Fruit fly (Drosophila melanogaster) whole organism, wandering third instar larva: ENCODE data around the gene Sfp24Bd.

Source experiments
- Abd-B ChIP-seq: fragments of >200 bp; optimal IDR thresholded peaks from 2 replicates; lab custom pipeline; 2017; ENCODE audit warnings: missing biosample characterization, missing genetic modification characterization
- CG9705 ChIP-seq: fragments of 200-800 bp; sonication (Bioruptor generic); optimal IDR thresholded peaks from 2 replicates; lab custom pipeline; 2018; ENCODE audit warnings: missing biosample characterization, mild to moderate bottlenecking, missing genetic modification characterization
- CrebA ChIP-seq: fragments of 200-800 bp; sonication (Bioruptor generic); optimal IDR thresholded peaks from 2 replicates; lab custom pipeline; 2016; ENCODE audit warnings: missing biosample characterization, mild to moderate bottlenecking, missing genetic modification characterization, borderline replicate concordance
- Dfd ChIP-seq: fragments of >200 bp; optimal IDR thresholded peaks from 2 replicates; lab custom pipeline; 2017; ENCODE audit warnings: missing biosample characterization, missing genetic modification characterization
- Dif ChIP-seq: fragments of 200-275, 200-300 bp; sonication (Bioruptor generic); optimal IDR thresholded peaks from 2 replicates; lab custom pipeline; 2018; ENCODE audit warnings: missing biosample characterization, missing genetic modification characterization; ENCODE audit not compliant: partially characterized antibody
- GATAd ChIP-seq: sonication (Bioruptor generic); optimal IDR thresholded peaks from 2 replicates; lab custom pipeline; 2016; ENCODE audit warnings: missing biosample characterization, missing genetic modification characterization
- Hnf4 ChIP-seq: fragments of 200-800 bp; sonication (Bioruptor generic); optimal IDR thresholded peaks from 2 replicates; lab custom pipeline; 2016; ENCODE audit warnings: missing biosample characterization, mild to moderate bottlenecking, missing genetic modification characterization
- Jra ChIP-seq: sonication (Bioruptor generic); optimal IDR thresholded peaks from 2 replicates; lab custom pipeline; 2016; ENCODE audit warnings: missing biosample characterization, missing genetic modification characterization
- Mio ChIP-seq: sonication (Bioruptor generic); optimal IDR thresholded peaks from 2 replicates; lab custom pipeline; 2016; ENCODE audit warnings: missing biosample characterization, missing genetic modification characterization
- Myc ChIP-seq: fragments of >200 bp; optimal IDR thresholded peaks from 2 replicates; lab custom pipeline; 2017
- Rel ChIP-seq, 2 experiments: fragments of 200-800 bp; sonication (Bioruptor generic) in 1 of 2; optimal IDR thresholded peaks; 2 replicates in 1 of 2; 3 replicates in 1 of 2; lab custom pipeline; 2016 to 2019; ENCODE audit warnings: mild to moderate bottlenecking in 2 of 2, missing biosample characterization in 2 of 2, missing genetic modification characterization in 2 of 2, moderate library complexity in 1 of 2
- Sp1 ChIP-seq: fragments of 200-800 bp; sonication (Bioruptor generic); optimal IDR thresholded peaks from 3 replicates; lab custom pipeline; 2019; ENCODE audit warnings: missing biosample characterization, mild to moderate bottlenecking, missing genetic modification characterization, moderate library complexity
- br ChIP-seq: fragments of 200-800 bp; sonication (Bioruptor generic); optimal IDR thresholded peaks from 2 replicates; lab custom pipeline; 2016; ENCODE audit warnings: missing biosample characterization, missing genetic modification characterization
- brk ChIP-seq: fragments of 200-800 bp; sonication (Bioruptor generic); optimal IDR thresholded peaks from 2 replicates; lab custom pipeline; 2016; ENCODE audit warnings: missing biosample characterization, mild to moderate bottlenecking, missing genetic modification characterization
- dl ChIP-seq, 2 experiments: fragments of 175-275, 200-275 bp in 1 of 2; fragments of 200-275 bp in 1 of 2; sonication (Bioruptor generic); optimal IDR thresholded peaks; lab custom pipeline; 2018; ENCODE audit warnings: mild to moderate bottlenecking in 2 of 2, missing biosample characterization in 2 of 2, missing genetic modification characterization in 2 of 2, moderate library complexity in 2 of 2; ENCODE audit not compliant: partially characterized antibody in 2 of 2, insufficient read depth in 1 of 2
- dmrt93B ChIP-seq: fragments of 200-800 bp; sonication (Bioruptor generic); optimal IDR thresholded peaks from 2 replicates; lab custom pipeline; 2018; ENCODE audit warnings: missing biosample characterization, mild to moderate bottlenecking, missing genetic modification characterization
- dsf ChIP-seq: sonication (Bioruptor generic); optimal IDR thresholded peaks from 2 replicates; lab custom pipeline; 2016; ENCODE audit warnings: missing biosample characterization, missing genetic modification characterization, borderline replicate concordance
- ey ChIP-seq: fragments of 200-800 bp; sonication (Bioruptor generic); optimal IDR thresholded peaks from 2 replicates; lab custom pipeline; 2016; ENCODE audit warnings: missing biosample characterization, missing genetic modification characterization
- fru ChIP-seq: fragments of 200-800 bp; sonication (Bioruptor generic); optimal IDR thresholded peaks from 3 replicates; lab custom pipeline; 2016; ENCODE audit warnings: missing biosample characterization, mild to moderate bottlenecking, missing genetic modification characterization
- h ChIP-seq: fragments of 200-800 bp; sonication (Bioruptor generic); optimal IDR thresholded peaks from 3 replicates; lab custom pipeline; 2016; ENCODE audit warnings: missing biosample characterization, mild to moderate bottlenecking, missing genetic modification characterization
- lola ChIP-seq: fragments of >200 bp; optimal IDR thresholded peaks from 2 replicates; lab custom pipeline; 2017; ENCODE audit warnings: missing biosample characterization, missing genetic modification characterization
- pan ChIP-seq: fragments of >200 bp; optimal IDR thresholded peaks from 2 replicates; lab custom pipeline; 2017
- psq ChIP-seq: fragments of 200-800 bp; sonication (Bioruptor generic); optimal IDR thresholded peaks from 3 replicates; lab custom pipeline; 2017; ENCODE audit warnings: missing biosample characterization, mild to moderate bottlenecking, missing genetic modification characterization, moderate library complexity
- rgr ChIP-seq: fragments of 200-800 bp; sonication (Bioruptor generic); optimal IDR thresholded peaks from 3 replicates; lab custom pipeline; 2016; ENCODE audit warnings: missing biosample characterization, mild to moderate bottlenecking, missing genetic modification characterization
- sage ChIP-seq: fragments of 200-800 bp; sonication (Bioruptor generic); optimal IDR thresholded peaks from 2 replicates; lab custom pipeline; 2016; ENCODE audit warnings: missing biosample characterization, mild to moderate bottlenecking, missing genetic modification characterization
- sv ChIP-seq: fragments of 200-800 bp; sonication (Bioruptor generic); optimal IDR thresholded peaks from 3 replicates; lab custom pipeline; 2016; ENCODE audit warnings: missing biosample characterization, missing genetic modification characterization
- tai ChIP-seq: sonication (Bioruptor generic); optimal IDR thresholded peaks from 2 replicates; lab custom pipeline; 2016; ENCODE audit warnings: missing biosample characterization, missing genetic modification characterization
- usp ChIP-seq: fragments of >200 bp; optimal IDR thresholded peaks from 2 replicates; lab custom pipeline; 2017; ENCODE audit warnings: missing biosample characterization, missing genetic modification characterization
- woc ChIP-seq: sonication (Bioruptor generic); optimal IDR thresholded peaks from 2 replicates; lab custom pipeline; 2016; ENCODE audit warnings: missing biosample characterization, mild to moderate bottlenecking, missing genetic modification characterization

The Sfp24Bd gene

DNA sequence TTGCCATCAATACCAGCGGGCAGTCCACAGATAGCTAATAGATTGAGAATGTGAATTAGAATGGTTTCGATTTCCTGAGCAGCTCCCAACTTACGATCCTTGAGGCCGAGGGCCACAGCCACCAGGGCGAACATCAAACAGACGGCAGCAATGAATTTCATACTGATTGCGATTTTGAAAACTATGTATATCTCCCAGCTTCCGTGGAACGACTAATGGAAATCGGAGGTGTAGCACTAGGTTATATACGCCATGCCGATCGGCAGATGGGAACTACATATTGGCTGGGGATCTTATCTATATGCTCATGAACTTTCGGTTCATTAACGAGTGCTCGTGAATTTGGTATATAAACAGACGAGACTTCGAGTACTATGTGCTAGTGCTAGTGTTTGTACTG is 27.5 kb upstream of the Sfp24Bd start, which contains the start of gene IM33:
Gene IM33 (minus strand): TSS at position 221 of the 400 bp plus-strand sequence.
- no peak for TF ChIP-seq h (GFP tag; lab: Kevin White, UChicago)
- TF ChIP-seq ey, result no peak
- no peak for TF ChIP-seq Rel (GFP tag; optimal IDR thresholded peaks at IDR 0.05; lab: Kevin White, UChicago)
- TF ChIP-seq Rel (tag; optimal IDR thresholded peaks at IDR 0.05; lab: Kevin White, UChicago), result no peak
- no peak for TF ChIP-seq CG9705 (GFP tag; lab: Kevin White, UChicago)
- no peak for TF ChIP-seq Myc
- no peak for TF ChIP-seq dsf
- no peak for TF ChIP-seq dmrt93B (GFP tag; lab: Kevin White, UChicago)
- no peak for TF ChIP-seq tai
- TF ChIP-seq woc (GFP tag; lab: Kevin White, UChicago), result no peak
- TF ChIP-seq lola, result no peak
- TF ChIP-seq fru, result no peak
- no peak for TF ChIP-seq usp
- no peak for TF ChIP-seq br (GFP tag; lab: Kevin White, UChicago)
- TF ChIP-seq GATAd (GFP tag; lab: Kevin White, UChicago), result no peak
- no peak for TF ChIP-seq Hnf4
- TF ChIP-seq dl (GFP tag; optimal IDR thresholded peaks at IDR 0.05; lab: Kevin White, UChicago; ENCODE audit: insufficient read depth in 1 of 2, partially characterized antibody in 2 of 2), result no peak
- no peak for TF ChIP-seq brk
- TF ChIP-seq psq (GFP tag; lab: Kevin White, UChicago), result no peak

DNA sequence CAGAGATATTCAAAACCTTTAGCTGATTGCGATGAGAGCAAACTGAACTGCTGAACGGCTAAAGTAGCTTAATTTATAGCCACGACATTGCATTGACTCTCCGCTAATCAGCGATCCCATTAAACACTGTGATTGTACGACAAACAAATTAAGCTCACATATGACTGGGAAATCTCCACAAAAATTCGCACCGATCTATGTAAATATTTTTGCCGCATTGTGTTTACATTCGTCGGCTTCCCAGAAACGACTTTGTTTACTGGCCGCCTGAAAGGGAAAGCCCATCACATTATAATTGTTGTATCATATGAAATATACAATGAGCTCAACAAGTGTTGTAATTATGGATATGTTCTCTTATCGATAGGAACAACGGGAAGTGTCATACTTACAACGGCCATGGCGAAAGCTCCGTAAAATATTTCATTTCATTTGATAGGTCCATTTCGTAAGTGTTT is 26.5 kb upstream of the Sfp24Bd start, which contains the start of gene CG16713:
Gene CG16713 (minus strand): TSS at position 51 of the 458 bp plus-strand sequence.
- no peak for TF ChIP-seq rgr (GFP tag; lab: Kevin White, UChicago)
- TF ChIP-seq fru, result no peak
- no peak for TF ChIP-seq Rel (GFP tag; optimal IDR thresholded peaks at IDR 0.05; lab: Kevin White, UChicago)
- peak; percentile 96 for TF ChIP-seq Rel (tag; optimal IDR thresholded peaks at IDR 0.05; lab: Kevin White, UChicago)

DNA sequence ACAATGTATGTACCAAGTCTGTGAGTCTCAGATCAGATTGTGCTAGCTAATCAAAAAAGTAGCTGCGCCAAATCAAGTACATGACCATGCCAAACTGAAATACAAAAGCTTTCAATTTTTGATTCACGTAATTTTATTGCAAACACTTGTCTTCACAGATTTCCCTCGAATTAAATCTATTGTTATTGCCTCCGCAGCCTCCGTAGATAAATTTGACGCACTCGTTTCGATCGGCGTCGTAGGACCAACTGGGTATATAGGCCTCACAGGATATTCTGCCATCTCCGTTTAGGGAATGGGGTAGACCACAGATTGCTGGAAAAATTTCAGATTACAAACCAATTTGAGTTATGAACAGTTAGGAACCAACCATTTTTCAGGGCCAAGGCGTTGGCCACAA is 26.0 kb upstream of the Sfp24Bd start, which contains the start of gene CG43165:
Gene CG43165 (minus strand): TSS at position 101 of the 400 bp plus-strand sequence.
- no peak for TF ChIP-seq Hnf4
- TF ChIP-seq dmrt93B (GFP tag; lab: Kevin White, UChicago), result no peak
- no peak for TF ChIP-seq pan (lab: Kevin White, UChicago)
- TF ChIP-seq lola, result no peak
- no peak for TF ChIP-seq woc (GFP tag; lab: Kevin White, UChicago)
- no peak for TF ChIP-seq tai
- TF ChIP-seq Myc, result no peak
- TF ChIP-seq sage (GFP tag; lab: Kevin White, UChicago), result no peak
- no peak for TF ChIP-seq Jra (GFP tag; lab: Kevin White, UChicago)
- no peak for TF ChIP-seq Dfd (GFP tag; lab: Kevin White, UChicago)
- no peak for TF ChIP-seq CG9705 (GFP tag; lab: Kevin White, UChicago)
- TF ChIP-seq Rel (GFP tag; optimal IDR thresholded peaks at IDR 0.05; lab: Kevin White, UChicago), result no peak
- no peak for TF ChIP-seq Rel (tag; optimal IDR thresholded peaks at IDR 0.05; lab: Kevin White, UChicago)

DNA sequence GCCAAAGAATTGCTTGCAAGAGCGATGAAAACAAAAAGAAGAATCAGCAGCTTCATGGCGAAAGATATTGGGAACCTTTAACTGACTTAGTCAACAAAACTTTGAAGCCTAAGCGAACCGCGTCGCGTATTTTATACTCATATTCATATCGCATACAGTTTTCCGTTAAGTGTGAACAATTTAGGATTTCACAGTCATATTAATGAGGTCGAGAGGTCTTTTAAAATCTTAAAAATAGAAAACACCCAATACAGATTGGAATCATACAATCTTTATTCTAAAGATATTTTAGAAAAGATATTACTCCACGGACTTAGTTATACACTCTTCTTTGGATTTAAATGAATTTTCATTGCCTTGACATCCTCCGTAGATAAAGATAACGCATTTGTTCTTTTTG is 24.9 kb upstream of the Sfp24Bd start, which contains the start of gene Acp24A4:
Gene Acp24A4 (minus strand): TSS at position 101 of the 400 bp plus-strand sequence.
- TF ChIP-seq Sp1 (no peak), Abd-B (GFP tag; lab: Kevin White, UChicago) (no peak), brk (no peak), Mio (GFP tag; lab: Kevin White, UChicago) (no peak), Dif (no peak), lola (no peak), sv (GFP tag; lab: Kevin White, UChicago) (no peak), rgr (GFP tag; lab: Kevin White, UChicago) (no peak), Dfd (GFP tag; lab: Kevin White, UChicago) (no peak), fru (no peak), dmrt93B (GFP tag; lab: Kevin White, UChicago) (no peak), woc (GFP tag; lab: Kevin White, UChicago) (no peak)

DNA sequence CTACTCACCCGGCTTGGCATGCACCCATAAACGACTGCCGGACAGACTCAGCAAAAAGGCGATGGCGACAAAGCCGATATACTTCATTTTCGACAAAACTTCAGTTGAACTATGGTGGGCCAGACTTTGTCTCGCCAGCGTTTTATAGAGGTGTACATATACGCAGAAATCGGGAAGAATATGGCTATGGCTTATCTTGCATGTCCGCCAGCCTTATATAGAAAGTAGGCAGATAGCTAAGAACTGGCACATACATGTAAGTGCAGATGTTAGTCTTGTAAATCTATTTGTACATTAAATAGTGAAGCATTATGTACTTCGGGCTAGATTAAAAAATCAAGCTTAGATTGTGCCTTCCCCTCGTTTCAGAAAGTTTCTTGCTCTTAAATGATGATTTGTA is 24.1 kb upstream of the Sfp24Bd start, which contains the start of gene CG3513:
Gene CG3513 (minus strand): TSS at position 101 of the 400 bp plus-strand sequence.
- TF ChIP-seq sage (GFP tag; lab: Kevin White, UChicago), result no peak
- no peak for TF ChIP-seq CrebA (GFP tag; lab: Kevin White, UChicago)
- no peak for TF ChIP-seq Abd-B (GFP tag; lab: Kevin White, UChicago)
- TF ChIP-seq ey, result no peak
- no peak for TF ChIP-seq dmrt93B (GFP tag; lab: Kevin White, UChicago)
- no peak for TF ChIP-seq fru
- TF ChIP-seq dsf, result no peak
- no peak for TF ChIP-seq rgr (GFP tag; lab: Kevin White, UChicago)
- no peak for TF ChIP-seq Dif
